Fruit fly (Drosophila melanogaster) whole organism, embryonic: ENCODE results near the gene CG3348.

Experiments
- Adf1 ChIP-seq: fragments of 200-800 bp; sonication (Bioruptor generic); IDR thresholded peaks from 2 replicates; pipeline ENCODE4 v1.3.6; 2022; ENCODE audit warnings: missing biosample characterization, missing genetic modification characterization
- Asciz ChIP-seq: fragments of 200-800 bp; sonication (Bioruptor generic); optimal IDR thresholded peaks from 2 replicates; lab custom pipeline; 2017; ENCODE audit warnings: missing biosample characterization, mild to moderate bottlenecking, missing genetic modification characterization, missing genetic modification reagents
- CG10565 ChIP-seq: fragments of 200-800 bp; sonication (Bioruptor generic); optimal IDR thresholded peaks from 3 replicates; lab custom pipeline; 2016; ENCODE audit warnings: missing biosample characterization, mild to moderate bottlenecking, missing genetic modification characterization
- CG11696 ChIP-seq: fragments of 200-800 bp; sonication (Bioruptor generic); IDR thresholded peaks from 2 replicates; pipeline ENCODE4 v1.3.6; 2022; ENCODE audit warnings: missing biosample characterization, missing genetic modification characterization
- CG12071 ChIP-seq: fragments of 200-800 bp; sonication (Bioruptor generic); optimal IDR thresholded peaks from 3 replicates; lab custom pipeline; 2018; ENCODE audit warnings: missing biosample characterization, mild to moderate bottlenecking, missing genetic modification characterization
- CG12769 ChIP-seq: fragments of 200-800 bp; sonication (Bioruptor generic); optimal IDR thresholded peaks from 2 replicates; lab custom pipeline; 2019; ENCODE audit warnings: missing biosample characterization, mild to moderate bottlenecking, missing genetic modification characterization, moderate library complexity
- CG15601 ChIP-seq: fragments of 200-800 bp; sonication (Bioruptor generic); optimal IDR thresholded peaks from 3 replicates; lab custom pipeline; 2019; ENCODE audit warnings: missing biosample characterization, mild to moderate bottlenecking, missing genetic modification characterization, moderate library complexity
- CG17328 ChIP-seq: fragments of 200-800 bp; sonication (Bioruptor generic); IDR thresholded peaks from 2 replicates; pipeline ENCODE4 v1.3.6; 2022; ENCODE audit warnings: missing biosample characterization, missing genetic modification characterization
- CG17802 ChIP-seq: fragments of 200-800 bp; sonication (Bioruptor generic); optimal IDR thresholded peaks from 2 replicates; lab custom pipeline; 2018; ENCODE audit warnings: missing biosample characterization, mild to moderate bottlenecking, missing genetic modification characterization, moderate library complexity
- CG1832 ChIP-seq: fragments of 200-800 bp; sonication (Bioruptor generic); optimal IDR thresholded peaks from 2 replicates; lab custom pipeline; 2017; ENCODE audit warnings: missing biosample characterization, mild to moderate bottlenecking, missing genetic modification characterization, inconsistent platforms
- CG2889 ChIP-seq: fragments of 200-800 bp; sonication (Bioruptor generic); IDR thresholded peaks from 3 replicates; pipeline ENCODE4 v1.3.6; 2022; ENCODE audit warnings: missing biosample characterization, missing genetic modification characterization
- CG32532 ChIP-seq: fragments of 200-800 bp; sonication (Bioruptor generic); IDR thresholded peaks from 2 replicates; pipeline ENCODE4 v1.3.6; 2022; ENCODE audit warnings: missing biosample characterization, missing genetic modification characterization
- CG6813 ChIP-seq: fragments of 200-800 bp; sonication (Bioruptor generic); optimal IDR thresholded peaks from 2 replicates; lab custom pipeline; 2017; ENCODE audit warnings: missing biosample characterization, missing genetic modification characterization, mild to moderate bottlenecking, moderate library complexity, missing genetic modification reagents
- CG7786 ChIP-seq: fragments of 200-800 bp; sonication (Bioruptor generic); optimal IDR thresholded peaks from 2 replicates; lab custom pipeline; 2016; ENCODE audit warnings: missing biosample characterization, missing genetic modification characterization
- CG9215 ChIP-seq: fragments of 200-800 bp; sonication (Bioruptor generic); IDR thresholded peaks from 2 replicates; pipeline ENCODE4 v1.3.6; 2022; ENCODE audit warnings: missing biosample characterization, missing genetic modification characterization
- Chrac-16 ChIP-seq: fragments of 200-800 bp; sonication (Bioruptor generic); optimal IDR thresholded peaks from 3 replicates; lab custom pipeline; 2016; ENCODE audit warnings: missing biosample characterization, missing genetic modification characterization
- D19A ChIP-seq: fragments of 200-800 bp; optimal IDR thresholded peaks from 3 replicates; lab custom pipeline; 2019; ENCODE audit warnings: missing biosample characterization, mild to moderate bottlenecking, missing genetic modification characterization, moderate library complexity
- D19B ChIP-seq: fragments of 200-800 bp; sonication (Bioruptor generic); optimal IDR thresholded peaks from 2 replicates; lab custom pipeline; 2017; ENCODE audit warnings: missing biosample characterization, mild to moderate bottlenecking, missing genetic modification characterization
- Dp ChIP-seq: fragments of 200-800 bp; sonication (Bioruptor generic); optimal IDR thresholded peaks from 2 replicates; lab custom pipeline; 2018; ENCODE audit warnings: missing biosample characterization, mild to moderate bottlenecking, missing genetic modification characterization, moderate library complexity
- Dref ChIP-seq: fragments of 200-800 bp; sonication (Bioruptor generic); IDR thresholded peaks from 2 replicates; pipeline ENCODE4 v1.3.6; 2022; ENCODE audit warnings: missing biosample characterization, missing genetic modification characterization
- E2f1 ChIP-seq: fragments of 200-800 bp; sonication (Bioruptor generic); IDR thresholded peaks from 2 replicates; pipeline ENCODE4 v1.3.6; 2022; ENCODE audit warnings: missing biosample characterization, missing genetic modification characterization
- Hr78 ChIP-seq, 2 experiments: fragments of 200-800 bp in 1 of 2; fragments of >200 bp in 1 of 2; sonication (Bioruptor generic) in 1 of 2; optimal IDR thresholded peaks; 2 replicates each; lab custom pipeline; 2017 to 2019; ENCODE audit warnings: missing biosample characterization in 2 of 2, missing genetic modification characterization in 2 of 2, mild to moderate bottlenecking in 1 of 2, moderate library complexity in 1 of 2
- Kr ChIP-seq: fragments of 200-800 bp; sonication (Bioruptor generic); optimal IDR thresholded peaks from 2 replicates; lab custom pipeline; 2017; ENCODE audit warnings: missing biosample characterization, mild to moderate bottlenecking, missing genetic modification characterization
- Sin3A ChIP-seq: fragments of >200 bp; optimal IDR thresholded peaks from 2 replicates; lab custom pipeline; 2018
- Sox100B ChIP-seq: fragments of 200-800 bp; sonication (Bioruptor generic); optimal IDR thresholded peaks from 3 replicates; lab custom pipeline; 2018; ENCODE audit warnings: missing biosample characterization, mild to moderate bottlenecking, missing genetic modification characterization
- Xrp1 ChIP-seq: fragments of 200-800 bp; sonication (Bioruptor generic); IDR thresholded peaks from 2 replicates; pipeline ENCODE4 v1.3.6; 2022; ENCODE audit warnings: missing biosample characterization, missing genetic modification characterization
- al ChIP-seq: fragments of 200-800 bp; sonication (Bioruptor generic); IDR thresholded peaks from 2 replicates; pipeline ENCODE4 v1.3.6; 2022; ENCODE audit warnings: missing biosample characterization, missing genetic modification characterization
- ash1 ChIP-seq: fragments of 200-800 bp; sonication (Bioruptor generic); optimal IDR thresholded peaks from 2 replicates; lab custom pipeline; 2018; ENCODE audit warnings: missing biosample characterization, mild to moderate bottlenecking, missing genetic modification characterization
- br ChIP-seq: fragments of >200 bp; optimal IDR thresholded peaks from 2 replicates; lab custom pipeline; 2017
- ci ChIP-seq: fragments of 200-800 bp; sonication (Bioruptor generic); IDR thresholded peaks from 3 replicates; pipeline ENCODE4 v1.3.6; 2022; ENCODE audit warnings: missing biosample characterization, missing genetic modification characterization
- crol ChIP-seq: fragments of 200-800 bp; sonication (Bioruptor generic); IDR thresholded peaks from 2 replicates; pipeline ENCODE4 v1.3.6; 2022; ENCODE audit warnings: missing biosample characterization, missing genetic modification characterization
- dmrt11E ChIP-seq: fragments of 200-800 bp; sonication (Bioruptor generic); optimal IDR thresholded peaks from 3 replicates; lab custom pipeline; 2018; ENCODE audit warnings: missing biosample characterization, mild to moderate bottlenecking, missing genetic modification characterization, moderate library complexity
- fd64A ChIP-seq: fragments of 200-800 bp; sonication (Bioruptor generic); optimal IDR thresholded peaks from 3 replicates; lab custom pipeline; 2018; ENCODE audit warnings: missing biosample characterization, mild to moderate bottlenecking, missing genetic modification characterization
- grau ChIP-seq: fragments of 200-800 bp; optimal IDR thresholded peaks from 3 replicates; lab custom pipeline; 2019; ENCODE audit warnings: missing biosample characterization, mild to moderate bottlenecking, missing genetic modification characterization, moderate library complexity
- hkb ChIP-seq, 2 experiments: fragments of 200-800 bp in 1 of 2; fragments of >200 bp in 1 of 2; sonication (Bioruptor generic) in 1 of 2; IDR thresholded peaks in 1 of 2; optimal IDR thresholded peaks in 1 of 2; 2 replicates each; pipeline versions ENCODE4 v1.3.6 to Lab custom; 2017 to 2022; ENCODE audit warnings: missing biosample characterization in 1 of 2, missing genetic modification characterization in 1 of 2
- jing ChIP-seq: fragments of 200-800 bp; sonication (Bioruptor generic); optimal IDR thresholded peaks from 2 replicates; lab custom pipeline; 2018; ENCODE audit warnings: missing biosample characterization, mild to moderate bottlenecking, missing genetic modification characterization
- p53 ChIP-seq: fragments of 200-800 bp; sonication (Bioruptor generic); optimal IDR thresholded peaks from 2 replicates; lab custom pipeline; 2016; ENCODE audit warnings: missing biosample characterization, missing genetic modification characterization
- row ChIP-seq: fragments of 200-800 bp; sonication (Bioruptor generic); IDR thresholded peaks from 3 replicates; pipeline ENCODE4 v1.3.6; 2022; ENCODE audit warnings: missing biosample characterization, missing genetic modification characterization
- sens ChIP-seq: fragments of 200-800 bp; sonication (Bioruptor generic); peaks from one replicate; lab custom pipeline; 2016; ENCODE audit warnings: missing biosample characterization, missing genetic modification characterization
- slou ChIP-seq: fragments of 200-800 bp; sonication (Bioruptor generic); optimal IDR thresholded peaks from 3 replicates; lab custom pipeline; 2016; ENCODE audit warnings: missing biosample characterization, missing genetic modification characterization
- vfl ChIP-seq: fragments of 200-800 bp; sonication (Bioruptor generic); optimal IDR thresholded peaks from 2 replicates; lab custom pipeline; 2016; ENCODE audit warnings: missing biosample characterization, missing genetic modification characterization
- wdn ChIP-seq: fragments of 200-800 bp; sonication (Bioruptor generic); IDR thresholded peaks from 2 replicates; pipeline ENCODE4 v1.3.6; 2022; ENCODE audit warnings: missing biosample characterization, missing genetic modification characterization
- zfh1 ChIP-seq: fragments of 200-800 bp; sonication (Bioruptor generic); IDR thresholded peaks from 3 replicates; pipeline ENCODE4 v1.3.6; 2022; ENCODE audit warnings: missing biosample characterization, missing genetic modification characterization

Gene CG3348

dm6 chr3R:27244742-27245400, 47.1 kb downstream of the CG3348 start, which contains the start of gene CG18766 (continued):
- TF ChIP-seq Adf1 (peak; percentile 66), wdn (GFP tag; lab: Robert Waterston, UW) (no peak), fd64A (no peak), Dref (GFP tag; lab: Robert Waterston, UW) (peak; percentile 39; the same call in 1 of the 2 replicates), Dp (peak; percentile 81), CG12769 (no peak), br (no peak), Chrac-16 (GFP tag; lab: Kevin White, UChicago) (peak; percentile 15), CG6813 (GFP tag; lab: Kevin White, UChicago) (no peak), p53 (GFP tag; lab: Kevin White, UChicago) (no peak), CG12071 (GFP tag; lab: Kevin White, UChicago) (peak; percentile 21), Sin3A (lab: Kevin White, UChicago) (peak; percentile 51), CG17802 (tag; lab: Kevin White, UChicago) (no peak), Hr78 (GFP tag; optimal IDR thresholded peaks at IDR 0.05; lab: Kevin White, UChicago) (peak in 1 of 2 experiments; percentile 91), E2f1 (0 out of 2 replicates have a peak, but pooled peaks have one; percentile 20), CG10565 (GFP tag; lab: Kevin White, UChicago) (no peak), grau (tag; lab: Kevin White, UChicago) (peak; percentile 29), slou (GFP tag; lab: Kevin White, UChicago) (no peak), crol (GFP tag; lab: Robert Waterston, UW) (peak; percentile 68), CG7786 (GFP tag; lab: Kevin White, UChicago) (no peak), Asciz (GFP tag; lab: Kevin White, UChicago) (no peak), zfh1 (GFP tag; lab: Robert Waterston, UW) (0 out of 3 replicates have a peak, but pooled peaks have one; percentile 38), CG32532 (GFP tag; lab: Robert Waterston, UW) (no peak; the same call in 1 of the 2 replicates), Kr (no peak), CG1832 (GFP tag; lab: Kevin White, UChicago) (peak; percentile 98), dmrt11E (tag; lab: Kevin White, UChicago) (peak; percentile 7), vfl (GFP tag; lab: Kevin White, UChicago) (no peak), Sox100B (GFP tag; lab: Kevin White, UChicago) (no peak), CG2889 (GFP tag; lab: Robert Waterston, UW) (no peak)

dm6 chr3R:27244412-27244741, 47.6 kb downstream of the CG3348 start:
- peak; percentile 35; the same call in 1 of the 2 replicates for TF ChIP-seq Xrp1 (GFP tag; lab: Robert Waterston, UW)
- 0 out of 2 replicates have a peak, but pooled peaks have one; percentile 8 for TF ChIP-seq CG11696
- peak; percentile 42; the same call in 1 of the 2 replicates for TF ChIP-seq CG17328 (GFP tag; lab: Robert Waterston, UW)
- peak; percentile 82 for TF ChIP-seq sens (GFP tag; lab: Kevin White, UChicago)
- TF ChIP-seq ci (GFP tag; lab: Robert Waterston, UW) = 0 out of 3 replicates have a peak, but pooled peaks have one; percentile 16
- no peak for TF ChIP-seq jing (GFP tag; lab: Kevin White, UChicago)
- no peak for TF ChIP-seq al (GFP tag; lab: Robert Waterston, UW)
- TF ChIP-seq CG15601 (tag; lab: Kevin White, UChicago) = peak; percentile 9
- no peak for TF ChIP-seq ash1 (GFP tag; lab: Kevin White, UChicago)
- peak; percentile 97 for TF ChIP-seq D19A (tag; lab: Kevin White, UChicago)
- TF ChIP-seq D19B (GFP tag; lab: Kevin White, UChicago) = peak; percentile 16
- TF ChIP-seq hkb (optimal IDR thresholded peaks at IDR 0.05; lab: Kevin White, UChicago) = no peak
- 0 out of 2 replicates have a peak, but pooled peaks have one; percentile 18 for TF ChIP-seq hkb (GFP tag; IDR thresholded peaks at IDR 0.05; lab: Robert Waterston, UW)
- peak; percentile 26; the same call in 2 of the 3 replicates for TF ChIP-seq row (GFP tag; lab: Robert Waterston, UW)
- no peak for TF ChIP-seq CG9215 (GFP tag; lab: Robert Waterston, UW)
